Worm (Caenorhabditis elegans): ENCODE data around the gene hex-3.

hex-3 gene

DNA sequence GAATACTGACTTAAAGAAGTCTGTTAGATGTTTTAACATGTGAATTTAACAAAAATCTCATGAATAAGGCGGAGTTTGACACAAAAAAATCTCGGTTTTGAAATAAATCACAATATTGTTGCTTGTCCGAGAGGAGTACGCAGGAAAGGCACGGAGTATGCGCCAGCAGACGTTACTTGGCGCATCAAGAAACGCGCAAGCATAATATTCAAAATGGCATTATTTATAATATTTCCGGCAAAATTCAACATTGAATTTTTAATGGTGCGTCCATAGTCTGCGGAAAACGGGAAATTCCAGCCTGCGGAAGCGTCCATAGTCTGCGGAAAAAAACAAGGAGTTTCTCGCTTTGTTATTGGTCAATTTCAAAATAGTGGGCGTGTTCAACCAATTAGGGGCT, 4.1 kb upstream of the hex-3 start, which contains the start of gene pde-12:
TSS of gene pde-12 (minus strand) at position 148 of the 400 bp plus-strand sequence.
- TF ChIP-seq aly-1 (tag; optimal IDR thresholded peaks at IDR 0.05) (no peak), F13C5.2 (tag; optimal IDR thresholded peaks at IDR 0.05) (peak; percentile 17), flt-1 (GFP tag; IDR thresholded peaks at IDR 0.05) (0 out of 2 replicates have a peak, but pooled peaks have one; percentile 17)

DNA sequence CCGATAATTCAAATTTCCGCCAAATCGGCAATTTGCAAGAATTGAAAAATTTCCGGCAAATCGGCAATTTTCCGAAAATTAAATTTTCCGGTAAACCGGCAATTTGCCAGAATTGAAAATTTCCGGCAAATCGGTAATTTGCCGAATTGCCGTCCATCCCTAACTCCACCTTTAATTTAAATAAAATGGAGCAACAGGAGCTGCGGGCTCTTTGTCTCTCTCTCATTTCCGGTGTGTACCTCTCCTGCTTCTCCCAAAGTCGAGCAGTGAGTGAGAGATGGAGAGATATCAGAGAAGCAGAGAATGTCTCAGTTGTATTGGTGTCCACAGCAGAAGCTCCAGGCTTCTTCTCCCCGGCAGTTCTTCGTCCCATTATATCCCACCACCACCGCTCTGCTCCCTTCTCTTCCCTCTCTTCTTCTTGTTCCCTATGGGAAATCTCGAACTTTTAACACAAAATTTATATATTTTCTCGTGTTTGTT, 6.4 kb downstream of the hex-3 start, which contains the start of gene Y39A1C.1:
TSS of gene Y39A1C.1 (plus strand) at position 51 of the 483 bp plus-strand sequence.
- TF ChIP-seq tra-4 (tag; optimal IDR thresholded peaks at IDR 0.05) (no peak), hnd-1 (tag; optimal IDR thresholded peaks at IDR 0.05) (no peak), B0310.2 (tag; optimal IDR thresholded peaks at IDR 0.05) (no peak), sea-1 (GFP tag; conservative IDR thresholded peaks at IDR 0.05) (no peak), tbx-11 (GFP tag; IDR thresholded peaks at IDR 0.05) (no peak), ets-7 (tag; optimal IDR thresholded peaks at IDR 0.05) (no peak), aly-1 (tag; optimal IDR thresholded peaks at IDR 0.05) (no peak), scrt-1 (GFP tag; IDR thresholded peaks at IDR 0.05) (no peak), ama-1 (optimal IDR thresholded peaks at IDR 0.05) (no peak), tbx-37 (GFP tag; conservative IDR thresholded peaks at IDR 0.05) (no peak), ceh-36 (tag; optimal IDR thresholded peaks at IDR 0.05) (no peak), hmbx-1 (tag; optimal IDR thresholded peaks at IDR 0.05) (no peak), F13C5.2 (tag; optimal IDR thresholded peaks at IDR 0.05) (no peak), flt-1 (GFP tag; IDR thresholded peaks at IDR 0.05) (no peak), hmg-4 (GFP tag; optimal IDR thresholded peaks at IDR 0.05) (no peak), ceh-13 (GFP tag; optimal IDR thresholded peaks at IDR 0.05) (no peak), pes-1 (GFP tag; IDR thresholded peaks at IDR 0.05) (no peak)

DNA sequence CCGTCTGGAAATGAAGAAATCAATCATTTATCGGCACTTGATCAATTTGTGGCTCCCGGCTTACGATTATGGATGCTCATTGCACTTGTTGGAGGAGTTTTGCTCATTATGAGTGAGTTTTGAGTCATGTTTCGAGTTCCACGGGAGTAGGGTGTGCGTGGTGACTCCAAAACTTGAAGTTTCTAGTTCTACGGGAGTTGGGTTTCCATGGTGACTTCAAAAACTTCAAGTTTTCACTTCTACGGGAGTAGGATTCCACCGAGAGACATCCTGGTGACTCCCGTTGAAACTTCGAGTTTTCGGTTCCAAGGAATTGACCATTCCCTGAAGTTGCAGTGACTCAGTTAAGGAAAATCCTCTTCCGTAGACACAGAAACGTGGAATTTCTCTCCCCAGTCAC, 7.8 kb downstream of the hex-3 start:
- TF ChIP-seq tbx-37 (GFP tag; conservative IDR thresholded peaks at IDR 0.05) (peak; percentile 60; the same call in 1 of the 2 replicates), hnd-1 (tag; optimal IDR thresholded peaks at IDR 0.05) (peak; percentile 33), pes-1 (GFP tag; IDR thresholded peaks at IDR 0.05) (peak; percentile 80), B0310.2 (tag; optimal IDR thresholded peaks at IDR 0.05) (peak; percentile 62), hmg-4 (GFP tag; optimal IDR thresholded peaks at IDR 0.05) (no peak), ceh-36 (tag; optimal IDR thresholded peaks at IDR 0.05) (no peak), sea-1 (GFP tag; conservative IDR thresholded peaks at IDR 0.05) (0 out of 2 replicates have a peak, but pooled peaks have one; percentile 46), ets-7 (tag; optimal IDR thresholded peaks at IDR 0.05) (peak; percentile 12), ceh-13 (GFP tag; optimal IDR thresholded peaks at IDR 0.05) (peak; percentile 59), tbx-11 (GFP tag; IDR thresholded peaks at IDR 0.05) (0 out of 2 replicates have a peak, but pooled peaks have one; percentile 38)

DNA sequence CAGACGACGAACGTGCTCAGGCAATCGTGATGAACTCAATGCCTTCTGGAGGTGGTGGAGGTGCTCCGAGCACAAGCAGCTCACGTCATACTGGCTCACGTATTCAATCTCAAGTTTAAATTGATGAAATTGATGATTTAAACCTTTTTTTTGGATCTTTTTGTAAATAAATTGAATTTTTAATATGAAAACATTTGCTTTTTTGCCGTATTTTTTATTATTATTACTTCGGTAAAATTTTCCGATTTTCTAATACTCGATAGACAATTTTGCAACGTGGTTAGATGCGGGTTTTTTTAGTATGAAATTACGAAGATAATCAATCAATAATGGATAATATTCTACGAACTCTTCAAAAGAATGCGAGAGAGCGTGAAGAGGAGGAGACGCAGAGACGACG, 9.0 kb downstream of the hex-3 start, which contains the start of gene oxi-1:
TSS of gene oxi-1 (plus strand) at position 301 of the 400 bp plus-strand sequence.
- TF ChIP-seq tra-4 (tag; optimal IDR thresholded peaks at IDR 0.05) (no peak), ets-7 (tag; optimal IDR thresholded peaks at IDR 0.05) (no peak), tbx-37 (GFP tag; conservative IDR thresholded peaks at IDR 0.05) (no peak), hnd-1 (tag; optimal IDR thresholded peaks at IDR 0.05) (no peak), ama-1 (optimal IDR thresholded peaks at IDR 0.05) (no peak), pes-1 (GFP tag; IDR thresholded peaks at IDR 0.05) (no peak), hmg-4 (GFP tag; optimal IDR thresholded peaks at IDR 0.05) (no peak), B0310.2 (tag; optimal IDR thresholded peaks at IDR 0.05) (no peak), ceh-13 (GFP tag; optimal IDR thresholded peaks at IDR 0.05) (no peak), flt-1 (GFP tag; IDR thresholded peaks at IDR 0.05) (no peak), sea-1 (GFP tag; conservative IDR thresholded peaks at IDR 0.05) (no peak), aly-1 (tag; optimal IDR thresholded peaks at IDR 0.05) (no peak), ceh-36 (tag; optimal IDR thresholded peaks at IDR 0.05) (no peak), F13C5.2 (tag; optimal IDR thresholded peaks at IDR 0.05) (no peak), scrt-1 (GFP tag; IDR thresholded peaks at IDR 0.05) (no peak), tbx-11 (GFP tag; IDR thresholded peaks at IDR 0.05) (no peak), hmbx-1 (tag; optimal IDR thresholded peaks at IDR 0.05) (no peak)

DNA sequence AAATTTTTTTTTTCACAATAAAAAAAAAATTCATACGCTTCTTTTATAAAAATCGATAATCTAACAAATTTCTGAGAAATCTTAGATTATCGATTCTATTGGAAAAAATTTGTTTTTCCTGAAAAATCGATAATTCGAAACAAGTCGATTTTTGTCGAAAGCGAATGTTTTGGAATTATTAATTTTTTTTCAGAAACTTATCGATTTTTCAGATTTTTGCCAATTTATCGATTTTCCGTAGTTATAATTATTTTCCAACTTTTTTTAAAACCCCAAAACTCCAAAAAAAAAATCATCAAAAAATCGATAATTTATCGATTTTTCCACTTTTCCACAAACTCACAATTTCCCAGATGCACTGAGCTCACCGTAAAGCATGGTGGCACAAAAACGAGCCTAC, 12.4 kb downstream of the hex-3 start:
- no peak for TF ChIP-seq pes-1 (GFP tag; IDR thresholded peaks at IDR 0.05)
- TF ChIP-seq ceh-36 (tag; optimal IDR thresholded peaks at IDR 0.05) = no peak
- no peak for TF ChIP-seq tbx-11 (GFP tag; IDR thresholded peaks at IDR 0.05)
- TF ChIP-seq hmg-4 (GFP tag; optimal IDR thresholded peaks at IDR 0.05) = no peak
- no peak for TF ChIP-seq ceh-13 (GFP tag; optimal IDR thresholded peaks at IDR 0.05)
- TF ChIP-seq scrt-1 (GFP tag; IDR thresholded peaks at IDR 0.05) = no peak
- TF ChIP-seq ama-1 (optimal IDR thresholded peaks at IDR 0.05) = no peak
- TF ChIP-seq aly-1 (tag; optimal IDR thresholded peaks at IDR 0.05) = no peak
- TF ChIP-seq B0310.2 (tag; optimal IDR thresholded peaks at IDR 0.05) = no peak
- TF ChIP-seq hnd-1 (tag; optimal IDR thresholded peaks at IDR 0.05) = no peak
- TF ChIP-seq tbx-37 (GFP tag; conservative IDR thresholded peaks at IDR 0.05) = no peak

DNA sequence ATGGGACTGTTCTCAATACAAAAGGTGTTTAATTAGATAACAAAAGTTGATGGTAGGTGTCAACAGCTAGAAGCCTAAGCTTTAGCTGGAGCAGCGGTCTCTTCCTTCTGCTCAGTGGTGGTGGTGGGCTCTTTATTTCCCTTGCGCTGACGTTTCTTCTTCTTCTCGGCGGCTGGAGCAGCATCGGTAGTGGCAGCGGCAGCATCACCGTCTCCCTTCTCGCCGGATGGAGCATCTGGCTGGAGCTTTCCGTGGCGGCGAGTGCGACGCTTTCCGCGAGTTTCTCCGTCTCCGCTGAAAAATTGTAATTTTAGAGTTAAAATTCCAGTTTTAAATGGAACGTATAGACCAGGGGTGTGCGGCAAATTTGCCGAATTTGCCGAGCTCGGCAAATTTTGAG, 18.1 kb downstream of the hex-3 start:
- no peak for TF ChIP-seq B0310.2 (tag; optimal IDR thresholded peaks at IDR 0.05)
- no peak for TF ChIP-seq flt-1 (GFP tag; IDR thresholded peaks at IDR 0.05)
- TF ChIP-seq sea-1 (GFP tag; conservative IDR thresholded peaks at IDR 0.05) = no peak
- TF ChIP-seq hmg-4 (GFP tag; optimal IDR thresholded peaks at IDR 0.05) = no peak
- TF ChIP-seq scrt-1 (GFP tag; IDR thresholded peaks at IDR 0.05) = no peak
- 0 out of 2 replicates have a peak, but pooled peaks have one; percentile 12 for TF ChIP-seq pes-1 (GFP tag; IDR thresholded peaks at IDR 0.05)
- no peak for TF ChIP-seq ama-1 (optimal IDR thresholded peaks at IDR 0.05)
- no peak for TF ChIP-seq tbx-11 (GFP tag; IDR thresholded peaks at IDR 0.05)
- no peak for TF ChIP-seq ceh-13 (GFP tag; optimal IDR thresholded peaks at IDR 0.05)

DNA sequence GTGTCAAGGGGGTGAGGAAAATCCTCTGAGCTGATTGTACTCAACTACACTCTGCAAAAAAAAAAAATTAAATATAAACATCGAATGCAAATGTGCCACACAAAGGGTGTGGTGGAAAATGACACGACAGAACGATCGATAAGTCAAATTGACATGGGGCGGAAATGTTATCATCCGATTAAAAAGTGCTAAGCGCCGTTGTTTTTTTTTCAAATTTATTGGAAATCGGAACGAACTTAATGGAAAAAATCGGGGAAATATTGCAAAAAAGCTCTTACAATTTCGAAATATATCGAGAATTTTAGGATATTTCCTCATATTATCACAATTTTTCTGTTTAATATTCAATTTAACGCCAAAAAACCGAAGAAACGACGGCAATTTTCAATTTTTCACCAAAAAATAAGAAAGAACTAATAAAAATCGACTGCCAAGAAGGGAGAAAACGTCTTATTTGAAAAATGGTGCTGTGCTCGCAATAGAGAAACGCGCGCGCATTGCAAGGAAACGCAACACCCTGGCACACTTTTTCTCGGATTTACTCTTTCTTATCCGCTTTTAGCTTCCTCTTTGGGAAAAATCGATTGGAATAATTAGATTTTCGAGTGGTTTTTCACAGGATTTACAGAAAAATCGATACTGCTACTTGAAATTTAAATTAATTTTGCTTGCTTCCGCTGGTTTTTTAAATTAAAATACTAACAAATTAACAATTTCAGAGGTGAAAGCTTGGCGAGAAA, 19.8 kb downstream of the hex-3 start, which contains the start of the genes cey-4 and vps-50:
TSS of gene cey-4 (minus strand) at position 51 of the 740 bp plus-strand sequence.
TSS of gene vps-50 (plus strand) at position 541 of the 740 bp plus-strand sequence.
- TF ChIP-seq B0310.2 (tag; optimal IDR thresholded peaks at IDR 0.05) = no peak
- peak; percentile 61 for TF ChIP-seq F13C5.2 (tag; optimal IDR thresholded peaks at IDR 0.05)

All from whole organism, early embryonic.